Fruit fly (Drosophila melanogaster) whole organism, embryonic: ENCODE data around the gene CG13476.
A peak's percentile ranks its signal among the peaks of the same experiment; 100 is the strongest.

Source experiments
- CG10321 ChIP-seq: fragments of 200-800 bp; sonication (Bioruptor generic); IDR thresholded peaks from 2 replicates; pipeline ENCODE4 v1.3.6; 2022; ENCODE audit warnings: missing biosample characterization, missing genetic modification characterization
- CG12744 ChIP-seq: fragments of 200-800 bp; sonication (Bioruptor generic); optimal IDR thresholded peaks from 2 replicates; lab custom pipeline; 2016; ENCODE audit warnings: missing biosample characterization, missing genetic modification characterization
- CG14667 ChIP-seq: fragments of 200-800 bp; sonication (Bioruptor generic); IDR thresholded peaks from 2 replicates; pipeline ENCODE4 v1.3.6; 2022; ENCODE audit warnings: missing biosample characterization, missing genetic modification characterization
- CG15269 ChIP-seq: fragments of 200-800 bp; sonication (Bioruptor generic); optimal IDR thresholded peaks from 2 replicates; lab custom pipeline; 2018; ENCODE audit warnings: missing biosample characterization, mild to moderate bottlenecking, missing genetic modification characterization, moderate library complexity
- CG15601 ChIP-seq: fragments of 200-800 bp; sonication (Bioruptor generic); optimal IDR thresholded peaks from 3 replicates; lab custom pipeline; 2019; ENCODE audit warnings: missing biosample characterization, mild to moderate bottlenecking, missing genetic modification characterization, moderate library complexity
- CG16813 ChIP-seq: fragments of 200-800 bp; sonication (Bioruptor generic); IDR thresholded peaks from 3 replicates; pipeline ENCODE4 v1.3.6; 2022; ENCODE audit warnings: missing biosample characterization, missing genetic modification characterization; ENCODE audit not compliant: partially characterized antibody
- CG16863 ChIP-seq: fragments of 200-800 bp; sonication (Bioruptor generic); optimal IDR thresholded peaks from 3 replicates; lab custom pipeline; 2016; ENCODE audit warnings: missing biosample characterization, missing genetic modification characterization
- CG17361 ChIP-seq: fragments of 200-800 bp; sonication (Bioruptor generic); IDR thresholded peaks from 3 replicates; pipeline ENCODE4 v1.3.6; 2022; ENCODE audit warnings: missing biosample characterization, missing genetic modification characterization
- CG17912 ChIP-seq: fragments of 200-800 bp; sonication (Bioruptor generic); optimal IDR thresholded peaks from 2 replicates; lab custom pipeline; 2018; ENCODE audit warnings: missing biosample characterization, mild to moderate bottlenecking, missing genetic modification characterization
- CG1792 ChIP-seq: fragments of 200-800 bp; sonication (Bioruptor generic); optimal IDR thresholded peaks from 2 replicates; lab custom pipeline; 2016; ENCODE audit warnings: missing biosample characterization, missing genetic modification characterization
- CG18599 ChIP-seq: fragments of 200-800 bp; sonication (Bioruptor generic); optimal IDR thresholded peaks from 3 replicates; lab custom pipeline; 2017; ENCODE audit warnings: missing biosample characterization, missing genetic modification characterization, mild to moderate bottlenecking, moderate library complexity, missing genetic modification reagents
- CG18619 ChIP-seq: fragments of 200-800 bp; sonication (Bioruptor generic); optimal IDR thresholded peaks from 3 replicates; lab custom pipeline; 2017; ENCODE audit warnings: missing biosample characterization, mild to moderate bottlenecking, missing genetic modification characterization
- CG18764 ChIP-seq: fragments of 200-800 bp; sonication (Bioruptor generic); optimal IDR thresholded peaks from 3 replicates; lab custom pipeline; 2016; ENCODE audit warnings: missing biosample characterization, missing genetic modification characterization
- CG2712 ChIP-seq: fragments of 200-800 bp; optimal IDR thresholded peaks from 3 replicates; lab custom pipeline; 2019; ENCODE audit warnings: missing biosample characterization, mild to moderate bottlenecking, missing genetic modification characterization, moderate library complexity
- CG31224 ChIP-seq: fragments of 200-800 bp; sonication (Bioruptor generic); IDR thresholded peaks from 2 replicates; pipeline ENCODE4 v1.3.6; 2022; ENCODE audit warnings: missing biosample characterization, missing genetic modification characterization
- CG3281 ChIP-seq: fragments of 200-800 bp; sonication (Bioruptor generic); optimal IDR thresholded peaks from 3 replicates; lab custom pipeline; 2017; ENCODE audit warnings: missing biosample characterization, mild to moderate bottlenecking, missing genetic modification characterization
- CG3995 ChIP-seq: fragments of 200-800 bp; sonication (Bioruptor generic); optimal IDR thresholded peaks from 3 replicates; lab custom pipeline; 2016; ENCODE audit warnings: missing biosample characterization, missing genetic modification characterization
- CG4328 ChIP-seq: fragments of 200-800 bp; sonication (Bioruptor generic); optimal IDR thresholded peaks from 3 replicates; lab custom pipeline; 2017; ENCODE audit warnings: missing biosample characterization, missing genetic modification reagents, missing genetic modification characterization
- CG4424 ChIP-seq: fragments of 200-800 bp; sonication (Bioruptor generic); optimal IDR thresholded peaks from 3 replicates; lab custom pipeline; 2016; ENCODE audit warnings: missing biosample characterization, missing genetic modification characterization
- CG5245 ChIP-seq: fragments of 200-800 bp; sonication (Bioruptor generic); optimal IDR thresholded peaks from 3 replicates; lab custom pipeline; 2016; ENCODE audit warnings: missing biosample characterization, missing genetic modification characterization
- CG7786 ChIP-seq: fragments of 200-800 bp; sonication (Bioruptor generic); optimal IDR thresholded peaks from 2 replicates; lab custom pipeline; 2016; ENCODE audit warnings: missing biosample characterization, missing genetic modification characterization
- CG8290 ChIP-seq, 3 experiments: fragments of 200-800 bp; sonication (Bioruptor generic); optimal IDR thresholded peaks; 2 replicates each; lab custom pipeline; 2016 to 2019; ENCODE audit warnings: missing biosample characterization in 3 of 3, missing genetic modification characterization in 3 of 3, mild to moderate bottlenecking in 2 of 3, moderate library complexity in 1 of 3
- CoRest ChIP-seq: fragments of 200-800 bp; sonication (Bioruptor generic); optimal IDR thresholded peaks from 3 replicates; lab custom pipeline; 2018; ENCODE audit warnings: missing biosample characterization, mild to moderate bottlenecking, missing genetic modification characterization, moderate library complexity
- D19A ChIP-seq: fragments of 200-800 bp; optimal IDR thresholded peaks from 3 replicates; lab custom pipeline; 2019; ENCODE audit warnings: missing biosample characterization, mild to moderate bottlenecking, missing genetic modification characterization, moderate library complexity
- Dip2 ChIP-seq: fragments of 200-800 bp; sonication (Bioruptor generic); IDR thresholded peaks from 2 replicates; pipeline ENCODE4 v1.3.6; 2022; ENCODE audit warnings: missing biosample characterization, missing genetic modification characterization
- Dll ChIP-seq: fragments of 200-800 bp; sonication (Bioruptor generic); IDR thresholded peaks from 4 replicates; pipeline ENCODE4 v1.3.6; 2022; ENCODE audit warnings: missing biosample characterization, missing genetic modification characterization; ENCODE audit not compliant: partially characterized antibody
- Ets97D ChIP-seq: fragments of 200-800 bp; sonication (Bioruptor generic); optimal IDR thresholded peaks from 3 replicates; lab custom pipeline; 2016; ENCODE audit warnings: missing biosample characterization, missing genetic modification characterization
- HHEX ChIP-seq: fragments of 200-800 bp; sonication (Bioruptor generic); optimal IDR thresholded peaks from 3 replicates; lab custom pipeline; 2017; ENCODE audit warnings: missing biosample characterization, mild to moderate bottlenecking, missing genetic modification characterization, missing genetic modification reagents
- HmgZ ChIP-seq: fragments of 200-800 bp; sonication (Bioruptor generic); optimal IDR thresholded peaks from 2 replicates; lab custom pipeline; 2018; ENCODE audit warnings: missing biosample characterization, mild to moderate bottlenecking, missing genetic modification characterization
- MTF-1 ChIP-seq: fragments of 200-800 bp; sonication (Bioruptor generic); optimal IDR thresholded peaks from 2 replicates; lab custom pipeline; 2018; ENCODE audit warnings: missing biosample characterization, mild to moderate bottlenecking, missing genetic modification characterization, borderline replicate concordance
- Rfx ChIP-seq: fragments of 200-800 bp; sonication (Bioruptor generic); IDR thresholded peaks from 2 replicates; pipeline ENCODE4 v1.3.6; 2022; ENCODE audit warnings: missing biosample characterization, missing genetic modification characterization
- Rx ChIP-seq: fragments of 200-800 bp; sonication (Bioruptor generic); IDR thresholded peaks from 2 replicates; pipeline ENCODE4 v1.3.6; 2022; ENCODE audit warnings: missing biosample characterization, missing genetic modification characterization
- Sry-β ChIP-seq: fragments of 200-800 bp; sonication (Bioruptor generic); optimal IDR thresholded peaks from 2 replicates; lab custom pipeline; 2018; ENCODE audit warnings: missing biosample characterization, mild to moderate bottlenecking, missing genetic modification characterization, moderate library complexity
- Vsx1 ChIP-seq: fragments of 200-800 bp; sonication (Bioruptor generic); optimal IDR thresholded peaks from 2 replicates; lab custom pipeline; 2017; ENCODE audit warnings: missing biosample characterization, mild to moderate bottlenecking, missing genetic modification characterization, missing genetic modification reagents
- YL-1 ChIP-seq: fragments of 200-800 bp; sonication (Bioruptor generic); optimal IDR thresholded peaks from 3 replicates; lab custom pipeline; 2017; ENCODE audit warnings: missing biosample characterization, mild to moderate bottlenecking, missing genetic modification characterization
- amos ChIP-seq: fragments of 200-800 bp; sonication (Bioruptor generic); IDR thresholded peaks from 2 replicates; pipeline ENCODE4 v1.3.6; 2022; ENCODE audit warnings: missing biosample characterization, missing genetic modification characterization; ENCODE audit not compliant: partially characterized antibody
- az2 ChIP-seq: fragments of 200-800 bp; sonication (Bioruptor generic); optimal IDR thresholded peaks from 3 replicates; lab custom pipeline; 2016; ENCODE audit warnings: missing biosample characterization, missing genetic modification characterization
- cwo ChIP-seq: fragments of 200-800 bp; sonication (Bioruptor generic); optimal IDR thresholded peaks from 3 replicates; lab custom pipeline; 2017; ENCODE audit warnings: missing biosample characterization, missing genetic modification characterization, mild to moderate bottlenecking, moderate library complexity, missing genetic modification reagents
- danr ChIP-seq: fragments of 200-800 bp; sonication (Bioruptor generic); IDR thresholded peaks from 2 replicates; pipeline ENCODE4 v1.3.6; 2022; ENCODE audit warnings: missing biosample characterization, missing genetic modification characterization
- en ChIP-seq: fragments of 200-800 bp; sonication (Bioruptor generic); optimal IDR thresholded peaks from 2 replicates; lab custom pipeline; 2016; ENCODE audit warnings: missing biosample characterization, missing genetic modification characterization
- eve ChIP-seq, 2 experiments: fragments of >200 bp; optimal IDR thresholded peaks; 2 replicates each; lab custom pipeline; 2017; ENCODE audit warnings: missing biosample characterization in 2 of 2, missing genetic modification characterization in 2 of 2
- fd64A ChIP-seq: fragments of 200-800 bp; sonication (Bioruptor generic); optimal IDR thresholded peaks from 3 replicates; lab custom pipeline; 2018; ENCODE audit warnings: missing biosample characterization, mild to moderate bottlenecking, missing genetic modification characterization
- fd96Cb ChIP-seq: fragments of 200-800 bp; sonication (Bioruptor generic); optimal IDR thresholded peaks from 2 replicates; lab custom pipeline; 2018; ENCODE audit warnings: missing biosample characterization, mild to moderate bottlenecking, missing genetic modification characterization, moderate library complexity
- gfzf ChIP-seq: fragments of 200-800 bp; sonication (Bioruptor generic); optimal IDR thresholded peaks from 2 replicates; lab custom pipeline; 2016; ENCODE audit warnings: missing biosample characterization, mild to moderate bottlenecking, missing genetic modification characterization, moderate library complexity
- grn ChIP-seq: fragments of 200-800 bp; sonication (Bioruptor generic); optimal IDR thresholded peaks from 3 replicates; lab custom pipeline; 2017; ENCODE audit warnings: missing biosample characterization, missing genetic modification characterization
- kah ChIP-seq: fragments of 200-800 bp; sonication (Bioruptor generic); optimal IDR thresholded peaks from 2 replicates; lab custom pipeline; 2018; ENCODE audit warnings: missing biosample characterization, mild to moderate bottlenecking, missing genetic modification characterization
- mld ChIP-seq: fragments of 200-800 bp; sonication (Bioruptor generic); IDR thresholded peaks from 3 replicates; pipeline ENCODE4 v1.3.6; 2022; ENCODE audit warnings: missing biosample characterization, missing genetic modification characterization; ENCODE audit not compliant: partially characterized antibody
- org-1 ChIP-seq: fragments of 200-800 bp; sonication (Bioruptor generic); optimal IDR thresholded peaks from 2 replicates; lab custom pipeline; 2017; ENCODE audit warnings: missing biosample characterization, missing genetic modification characterization
- sd ChIP-seq: fragments of 200-800 bp; sonication (Bioruptor generic); optimal IDR thresholded peaks from 3 replicates; lab custom pipeline; 2018; ENCODE audit warnings: missing biosample characterization, mild to moderate bottlenecking, missing genetic modification characterization, moderate library complexity
- stc ChIP-seq: fragments of 200-800 bp; sonication (Bioruptor generic); IDR thresholded peaks from 2 replicates; pipeline ENCODE4 v1.3.6; 2022; ENCODE audit warnings: missing biosample characterization, missing genetic modification characterization

CG13476 gene

DNA sequence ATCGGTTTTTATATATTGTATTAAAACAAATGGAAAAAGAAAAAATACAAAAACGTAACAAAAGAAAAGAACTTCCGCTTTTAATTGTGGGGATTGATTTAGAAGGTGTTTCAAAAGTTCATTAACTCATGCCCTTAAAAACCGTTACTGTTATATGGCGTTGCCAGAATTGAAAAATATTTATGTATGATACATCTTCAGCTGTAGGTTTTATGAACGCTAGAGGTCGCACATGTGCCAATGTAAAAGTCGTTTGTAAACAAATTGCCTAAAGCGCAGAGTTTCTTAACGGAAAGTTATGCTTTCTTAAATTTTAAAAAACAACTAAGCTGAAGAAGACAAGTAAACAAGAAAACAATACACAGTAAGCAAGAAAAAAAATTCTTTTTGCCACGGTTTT is 33.7 kb upstream of the CG13476 start (continued):
- TF ChIP-seq Rx (GFP tag; lab: Robert Waterston, UW) (no peak), CG18764 (GFP tag; lab: Kevin White, UChicago) (no peak), en (GFP tag; lab: Kevin White, UChicago) (no peak), eve (GFP tag; optimal IDR thresholded peaks at IDR 0.05; lab: Kevin White, UChicago) (no peak), CG15269 (tag; lab: Kevin White, UChicago) (no peak), CG7786 (GFP tag; lab: Kevin White, UChicago) (no peak), cwo (GFP tag; lab: Kevin White, UChicago) (no peak), CG2712 (tag; lab: Kevin White, UChicago) (peak; percentile 53), CG15601 (peak; percentile 32), gfzf (no peak), CG8290 (GFP tag; optimal IDR thresholded peaks at IDR 0.05; lab: Kevin White, UChicago) (no peak), CG8290 (tag; optimal IDR thresholded peaks at IDR 0.05; lab: Kevin White, UChicago) (peak in 1 of 2 experiments; percentile 34), YL-1 (GFP tag; lab: Kevin White, UChicago) (no peak), CG18619 (GFP tag; lab: Kevin White, UChicago) (no peak), CG1792 (GFP tag; lab: Kevin White, UChicago) (no peak), HHEX (no peak), CG31224 (GFP tag; lab: Robert Waterston, UW) (no peak), Rfx (peak; percentile 55), CG3281 (GFP tag; lab: Kevin White, UChicago) (no peak), CG16813 (no peak), CG17361 (0 out of 3 replicates have a peak, but pooled peaks have one; percentile 28), CG17912 (GFP tag; lab: Kevin White, UChicago) (peak; percentile 48), CG10321 (GFP tag; lab: Robert Waterston, UW) (no peak), CG12744 (GFP tag; lab: Kevin White, UChicago) (no peak), CG18599 (no peak), Dip2 (GFP tag; lab: Robert Waterston, UW) (peak; percentile 95), fd96Cb (tag; lab: Kevin White, UChicago) (no peak), CG3995 (GFP tag; lab: Kevin White, UChicago) (peak; percentile 36), fd64A (no peak), mld (GFP tag; lab: Robert Waterston, UW) (no peak), CoRest (tag; lab: Kevin White, UChicago) (peak; percentile 57), CG4424 (no peak), CG4328 (GFP tag; lab: Kevin White, UChicago) (no peak), Vsx1 (no peak), CG16863 (GFP tag; lab: Kevin White, UChicago) (no peak), HmgZ (tag; lab: Kevin White, UChicago) (peak; percentile 24), sd (tag; lab: Kevin White, UChicago) (no peak), CG5245 (GFP tag; lab: Kevin White, UChicago) (no peak), Sry-β (no peak), Ets97D (GFP tag; lab: Kevin White, UChicago) (peak; percentile 42), D19A (tag; lab: Kevin White, UChicago) (peak; percentile 26), amos (peak; percentile 43), CG14667 (no peak; the same call in 1 of the 2 replicates), Dll (GFP tag; lab: Robert Waterston, UW) (no peak), org-1 (GFP tag; lab: Kevin White, UChicago) (no peak), MTF-1 (GFP tag; lab: Kevin White, UChicago) (no peak), kah (GFP tag; lab: Kevin White, UChicago) (no peak), stc (GFP tag; lab: Robert Waterston, UW) (no peak), grn (GFP tag; lab: Kevin White, UChicago) (no peak), az2 (no peak), danr (GFP tag; lab: Robert Waterston, UW) (no peak)
